Worm (Caenorhabditis elegans): ENCODE results near the gene mrps-9.

ce11 chrIII:8227511-8227910 is 38.4 kb upstream of the mrps-9 start, which contains the start of gene fbxl-1:
- TF ChIP-seq dpl-1 (GFP tag; optimal IDR thresholded peaks at IDR 0.05) (peak; percentile 52 to 57 (median 53)), nhr-76 (tag; optimal IDR thresholded peaks at IDR 0.05) (no peak), egl-27 (tag; optimal IDR thresholded peaks at IDR 0.05) (no peak), tbx-2 (tag; optimal IDR thresholded peaks at IDR 0.05) (peak; percentile 81), pag-3 (tag; optimal IDR thresholded peaks at IDR 0.05; ENCODE audit: borderline replicate concordance, insufficient read depth) (no peak), pqm-1 (tag; optimal IDR thresholded peaks at IDR 0.05) (no peak), efl-1 (optimal IDR thresholded peaks at IDR 0.05) (peak; percentile 68 to 70), efl-1 (GFP tag; optimal IDR thresholded peaks at IDR 0.05 in 1 of 2) (peak; percentile 48 to 97), nhr-28 (tag; optimal IDR thresholded peaks at IDR 0.05) (no peak), ztf-11 (tag; optimal IDR thresholded peaks at IDR 0.05) (peak in 1 of 2 experiments; percentile 73), nhr-237 (tag; optimal IDR thresholded peaks at IDR 0.05) (no peak)
